Worm (Caenorhabditis elegans) whole organism, mixed stage, embryonic: ENCODE measurements around the gene dnj-17.

Experiments
- M03D4.4 ChIP-seq: sonication (generic microtip); optimal IDR thresholded peaks from 2 replicates; lab custom pipeline; 2017; ENCODE audit warnings: mild to moderate bottlenecking, missing genetic modification characterization, missing compliant biosample characterization
- bed-3 ChIP-seq: fragments of 200-800 bp; sonication (Bioruptor generic); optimal IDR thresholded peaks from 3 replicates; lab custom pipeline; 2018; ENCODE audit warnings: mild to moderate bottlenecking, missing genetic modification characterization, moderate library complexity, missing compliant biosample characterization
- blmp-1 ChIP-seq: fragments of 150-350 bp; optimal IDR thresholded peaks from 2 replicates; lab custom pipeline; 2014; ENCODE audit warnings: missing biosample characterization, missing genetic modification characterization
- ceh-39 ChIP-seq: fragments of 150-350 bp; optimal IDR thresholded peaks from 2 replicates; lab custom pipeline; 2014; ENCODE audit warnings: missing biosample characterization, missing genetic modification characterization
- ceh-43 ChIP-seq: fragments of 200-800 bp; sonication (Bioruptor generic); optimal IDR thresholded peaks from 2 replicates; lab custom pipeline; 2018; ENCODE audit warnings: mild to moderate bottlenecking, missing genetic modification characterization, moderate library complexity, missing compliant biosample characterization
- ceh-83 ChIP-seq: fragments of 200-800 bp; sonication (Bioruptor generic); optimal IDR thresholded peaks from 2 replicates; lab custom pipeline; 2018; ENCODE audit warnings: mild to moderate bottlenecking, missing genetic modification characterization, missing compliant biosample characterization
- ces-1 ChIP-seq: fragments of 150-350 bp; optimal IDR thresholded peaks from 2 replicates; lab custom pipeline; 2014; ENCODE audit warnings: missing biosample characterization, missing genetic modification reagents, missing genetic modification characterization
- cnd-1 ChIP-seq: fragments of 200-800 bp; sonication (Bioruptor generic); optimal IDR thresholded peaks from 2 replicates; lab custom pipeline; 2018; ENCODE audit warnings: mild to moderate bottlenecking, missing genetic modification characterization, missing compliant biosample characterization
- drap-1 ChIP-seq: fragments of 200-800 bp; sonication (Bioruptor generic); optimal IDR thresholded peaks from 3 replicates; lab custom pipeline; 2018; ENCODE audit warnings: mild to moderate bottlenecking, missing genetic modification characterization, missing compliant biosample characterization
- elt-3 ChIP-seq: fragments of 150-350 bp; optimal IDR thresholded peaks from 2 replicates; lab custom pipeline; 2014; ENCODE audit warnings: missing biosample characterization, missing genetic modification characterization
- flh-1 ChIP-seq: fragments of 200-800 bp; sonication (Bioruptor generic); optimal IDR thresholded peaks from 2 replicates; lab custom pipeline; 2018; ENCODE audit warnings: mild to moderate bottlenecking, missing genetic modification characterization, moderate library complexity, missing compliant biosample characterization
- ham-2 ChIP-seq: fragments of 200-800 bp; sonication (Bioruptor generic); optimal IDR thresholded peaks from 2 replicates; lab custom pipeline; 2018; ENCODE audit warnings: mild to moderate bottlenecking, missing genetic modification characterization, missing compliant biosample characterization
- hlh-1 ChIP-seq: fragments of 150-350 bp; optimal IDR thresholded peaks from 2 replicates; lab custom pipeline; 2014; ENCODE audit warnings: missing biosample characterization, missing genetic modification reagents, missing genetic modification characterization
- lin-13 ChIP-seq: fragments of 150-350 bp; optimal IDR thresholded peaks from 2 replicates; lab custom pipeline; 2014; ENCODE audit warnings: missing biosample characterization, missing genetic modification characterization
- lin-32 ChIP-seq: fragments of 200-800 bp; sonication (Bioruptor generic); optimal IDR thresholded peaks from 2 replicates; lab custom pipeline; 2018; ENCODE audit warnings: mild to moderate bottlenecking, missing genetic modification characterization, missing compliant biosample characterization
- lsy-2 ChIP-seq: fragments of 150-350 bp; optimal IDR thresholded peaks from 2 replicates; lab custom pipeline; 2014; ENCODE audit warnings: missing biosample characterization, missing genetic modification characterization
- mab-5 ChIP-seq: fragments of 150-350 bp; optimal IDR thresholded peaks from 2 replicates; lab custom pipeline; 2014; ENCODE audit warnings: missing biosample characterization, missing genetic modification characterization
- mep-1 ChIP-seq: fragments of 150-350 bp; optimal IDR thresholded peaks from 2 replicates; lab custom pipeline; 2017; ENCODE audit warnings: missing biosample characterization, missing genetic modification reagents, missing genetic modification characterization, inconsistent platforms
- mls-2 ChIP-seq: sonication (generic microtip); optimal IDR thresholded peaks from 2 replicates; lab custom pipeline; 2016; ENCODE audit warnings: mild to moderate bottlenecking, missing genetic modification characterization, moderate library complexity, missing compliant biosample characterization
- nhr-12 ChIP-seq: fragments of 150-350 bp; optimal IDR thresholded peaks from 2 replicates; lab custom pipeline; 2014; ENCODE audit warnings: missing biosample characterization, missing genetic modification characterization
- nhr-2 ChIP-seq: fragments of 150-350 bp; optimal IDR thresholded peaks from 2 replicates; lab custom pipeline; 2014; ENCODE audit warnings: missing biosample characterization, missing genetic modification characterization
- nhr-237 ChIP-seq: fragments of 150-350 bp; optimal IDR thresholded peaks from 2 replicates; lab custom pipeline; 2014; ENCODE audit warnings: missing biosample characterization, missing genetic modification characterization
- nhr-28 ChIP-seq: fragments of 150-350 bp; optimal IDR thresholded peaks from 2 replicates; lab custom pipeline; 2014; ENCODE audit warnings: missing biosample characterization, missing genetic modification characterization
- pha-4 ChIP-seq: fragments of 150-350 bp; optimal IDR thresholded peaks from 2 replicates; lab custom pipeline; 2018; ENCODE audit warnings: missing biosample characterization, missing genetic modification reagents, missing genetic modification characterization
- sem-2 ChIP-seq: fragments of 200-800 bp; sonication (Bioruptor generic); optimal IDR thresholded peaks from 2 replicates; lab custom pipeline; 2018; ENCODE audit warnings: mild to moderate bottlenecking, missing genetic modification characterization, missing compliant biosample characterization
- snpc-4 ChIP-seq: fragments of 150-350 bp; optimal IDR thresholded peaks from 2 replicates; lab custom pipeline; 2014; ENCODE audit warnings: missing biosample characterization, missing genetic modification characterization
- sptf-1 ChIP-seq: sonication (generic microtip); optimal IDR thresholded peaks from 2 replicates; lab custom pipeline; 2017; ENCODE audit warnings: mild to moderate bottlenecking, missing genetic modification characterization, moderate library complexity, missing compliant biosample characterization
- tbx-8 ChIP-seq: fragments of 200-800 bp; sonication (Bioruptor generic); optimal IDR thresholded peaks from 2 replicates; lab custom pipeline; 2018; ENCODE audit warnings: mild to moderate bottlenecking, missing genetic modification characterization, moderate library complexity, missing compliant biosample characterization
- unc-120 ChIP-seq: sonication (generic microtip); optimal IDR thresholded peaks from 2 replicates; lab custom pipeline; 2017; ENCODE audit warnings: missing genetic modification characterization, missing compliant biosample characterization; ENCODE audit not compliant: poor library complexity, severe bottlenecking
- unc-39 ChIP-seq: fragments of 150-350 bp; optimal IDR thresholded peaks from 2 replicates; lab custom pipeline; 2014; ENCODE audit warnings: missing biosample characterization, missing genetic modification characterization
- unc-62 ChIP-seq: fragments of 150-350 bp; optimal IDR thresholded peaks from 2 replicates; lab custom pipeline; 2014; ENCODE audit warnings: missing biosample characterization, missing genetic modification reagents, missing genetic modification characterization
- zip-8 ChIP-seq: fragments of 150-350 bp; optimal IDR thresholded peaks from 2 replicates; lab custom pipeline; 2014; ENCODE audit warnings: missing biosample characterization, missing genetic modification characterization
- ztf-11 ChIP-seq: fragments of 150-350 bp; optimal IDR thresholded peaks from 2 replicates; lab custom pipeline; 2014; ENCODE audit warnings: missing biosample characterization, missing genetic modification characterization

dnj-17 gene

DNA sequence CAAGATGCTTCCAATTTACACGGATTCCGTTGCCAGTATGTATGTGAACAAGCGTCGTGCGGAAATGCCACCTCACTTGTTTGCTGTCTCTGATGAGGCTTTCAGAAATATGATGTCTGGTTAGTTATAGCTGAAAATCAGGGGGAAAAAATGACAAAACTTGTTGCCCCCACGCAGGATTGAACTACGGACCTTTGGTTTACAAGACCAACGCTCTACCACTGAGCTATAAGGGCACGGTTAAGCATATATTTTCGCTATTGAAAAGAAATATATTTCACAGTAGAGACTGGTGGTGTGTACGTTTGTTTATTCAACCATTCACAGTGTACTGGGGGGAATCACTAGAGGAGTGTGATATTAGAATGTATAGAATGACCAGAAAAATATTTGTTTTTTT is 18.1 kb upstream of the dnj-17 start:
- TF ChIP-seq lsy-2 (no peak), ceh-43 (no peak), nhr-28 (tag; lab: Kevin White, UChicago) (no peak), blmp-1 (no peak), sem-2 (GFP tag; lab: Kevin White, UChicago) (no peak), unc-120 (tag; lab: Kevin White, UChicago) (no peak), nhr-237 (tag; lab: Kevin White, UChicago) (no peak), mab-5 (tag; lab: Kevin White, UChicago) (no peak), tbx-8 (GFP tag; lab: Kevin White, UChicago) (no peak), ceh-83 (GFP tag; lab: Kevin White, UChicago) (no peak), sptf-1 (tag; lab: Kevin White, UChicago) (no peak), snpc-4 (tag; lab: Kevin White, UChicago) (no peak), ham-2 (GFP tag; lab: Kevin White, UChicago) (no peak)

ce11 chrIII:13409498-13409897 is 16.4 kb upstream of the dnj-17 start, which contains the start of gene myo-6:
TSS of gene myo-6 (plus strand) at chrIII:13409798.
- TF ChIP-seq snpc-4 (tag; lab: Kevin White, UChicago) (no peak), cnd-1 (tag; lab: Kevin White, UChicago) (no peak), mep-1 (tag; lab: Kevin White, UChicago) (no peak), tbx-8 (GFP tag; lab: Kevin White, UChicago) (no peak), ceh-83 (GFP tag; lab: Kevin White, UChicago) (no peak), hlh-1 (tag; lab: Kevin White, UChicago) (no peak), nhr-237 (tag; lab: Kevin White, UChicago) (no peak), ztf-11 (no peak), zip-8 (tag; lab: Kevin White, UChicago) (no peak), ces-1 (GFP tag; lab: Kevin White, UChicago) (no peak), drap-1 (GFP tag; lab: Kevin White, UChicago) (no peak), sptf-1 (tag; lab: Kevin White, UChicago) (no peak), ceh-43 (no peak), ceh-39 (tag; lab: Kevin White, UChicago) (no peak)

ce11 chrIII:13405504-13405903 is 12.4 kb upstream of the dnj-17 start, which contains the start of gene nas-1:
TSS of gene nas-1 (plus strand) at chrIII:13405804.
- TF ChIP-seq elt-3 (no peak), pha-4 (tag; lab: Kevin White, UChicago) (no peak), nhr-2 (no peak), M03D4.4 (tag; lab: Kevin White, UChicago) (no peak), ceh-39 (tag; lab: Kevin White, UChicago) (no peak)

DNA sequence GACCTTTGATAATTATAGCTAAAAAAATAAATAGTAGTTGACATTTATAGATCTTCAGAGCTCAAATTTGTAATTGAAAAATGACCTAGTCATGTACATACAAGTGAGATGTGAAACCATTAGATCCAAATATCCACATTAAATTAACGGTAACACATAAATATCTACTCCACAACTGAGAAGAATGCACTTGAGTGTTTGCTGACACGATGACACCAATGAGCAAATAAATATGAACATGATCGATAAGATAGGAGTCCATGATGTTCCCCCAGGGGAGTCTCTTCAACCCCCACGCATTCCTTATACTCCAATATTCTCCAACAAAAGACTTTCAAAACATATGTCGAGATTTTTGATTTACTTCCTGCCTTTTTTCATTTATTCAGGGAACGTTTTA is 11.3 kb upstream of the dnj-17 start, which contains the start of gene ttr-52:
TSS of gene ttr-52 (plus strand) at position 301 of the 400 bp plus-strand sequence.
- TF ChIP-seq unc-120 (tag; lab: Kevin White, UChicago) (no peak), elt-3 (no peak), tbx-8 (GFP tag; lab: Kevin White, UChicago) (no peak), drap-1 (GFP tag; lab: Kevin White, UChicago) (no peak), lin-13 (tag; lab: Kevin White, UChicago) (no peak), nhr-12 (tag; lab: Kevin White, UChicago) (no peak), bed-3 (no peak), snpc-4 (tag; lab: Kevin White, UChicago) (no peak), lin-32 (no peak)

ce11 chrIII:13402934-13403333 is 9.8 kb upstream of the dnj-17 start, which contains the start of gene mig-18:
TSS of gene mig-18 (plus strand) at chrIII:13403234.
- TF ChIP-seq zip-8 (tag; lab: Kevin White, UChicago) = no peak
- TF ChIP-seq mep-1 (tag; lab: Kevin White, UChicago) = no peak
- TF ChIP-seq flh-1 (GFP tag; lab: Kevin White, UChicago) = no peak
- no peak for TF ChIP-seq ceh-83 (GFP tag; lab: Kevin White, UChicago)
- TF ChIP-seq unc-39 (tag; lab: Kevin White, UChicago) = no peak
- no peak for TF ChIP-seq ztf-11
- TF ChIP-seq sem-2 (GFP tag; lab: Kevin White, UChicago) = no peak
- TF ChIP-seq drap-1 (GFP tag; lab: Kevin White, UChicago) = no peak
- no peak for TF ChIP-seq unc-62 (GFP tag; lab: Kevin White, UChicago)
- no peak for TF ChIP-seq mab-5 (tag; lab: Kevin White, UChicago)
- TF ChIP-seq ces-1 (GFP tag; lab: Kevin White, UChicago) = no peak
- no peak for TF ChIP-seq mls-2 (tag; lab: Kevin White, UChicago)
- TF ChIP-seq lin-13 (tag; lab: Kevin White, UChicago) = no peak
- TF ChIP-seq snpc-4 (tag; lab: Kevin White, UChicago) = no peak
- no peak for TF ChIP-seq ceh-43
- no peak for TF ChIP-seq cnd-1 (tag; lab: Kevin White, UChicago)
- no peak for TF ChIP-seq ham-2 (GFP tag; lab: Kevin White, UChicago)
- TF ChIP-seq sptf-1 (tag; lab: Kevin White, UChicago) = no peak
- no peak for TF ChIP-seq unc-120 (tag; lab: Kevin White, UChicago)
- no peak for TF ChIP-seq nhr-237 (tag; lab: Kevin White, UChicago)
